Worm (Caenorhabditis elegans) whole organism, L1 larva: Measurements from ENCODE around the gene glt-5.

ENCODE experiments used
- ceh-82 ChIP-seq, 3 experiments: fragments of 150-350 bp in 1 of 3; sonication (generic microtip) in 2 of 3; optimal IDR thresholded peaks; 2 replicates each; lab custom pipeline; 2014 to 2017; ENCODE audit warnings: missing biosample characterization in 3 of 3, missing genetic modification characterization in 3 of 3
- elt-3 ChIP-seq, 6 experiments: fragments of 150-350 bp in 1 of 6; sonication (generic microtip); optimal IDR thresholded peaks; 2 replicates each; lab custom pipeline; 2017 to 2018; ENCODE audit warnings: missing biosample characterization in 6 of 6, missing genetic modification characterization in 6 of 6, inconsistent platforms in 1 of 6
- mep-1 ChIP-seq: fragments of 150-350 bp; optimal IDR thresholded peaks from 2 replicates; lab custom pipeline; 2014; ENCODE audit warnings: missing biosample characterization, missing genetic modification characterization
- nhr-11 ChIP-seq: fragments of 150-350 bp; optimal IDR thresholded peaks from 2 replicates; lab custom pipeline; 2014; ENCODE audit warnings: missing biosample characterization, missing genetic modification characterization

- TF ChIP-seq ceh-82 (tag; optimal IDR thresholded peaks at IDR 0.05; lab: Kevin White, UChicago) (no peak), mep-1 (tag; lab: Kevin White, UChicago) (no peak), elt-3 (tag; optimal IDR thresholded peaks at IDR 0.05; lab: Kevin White, UChicago) (no peak), nhr-11 (tag; lab: Kevin White, UChicago) (no peak)
These were observed 49.8 kb downstream of the glt-5 start, which contains the start of gene ZK1320.2 for ce11 chrII:9658915-9659314.
